Worm (Caenorhabditis elegans) whole organism, L3 larva: Measurements from ENCODE around the gene che-10.

ENCODE experiments used
- lin-39 ChIP-seq: fragments of 150-350 bp; optimal IDR thresholded peaks from 2 replicates; lab custom pipeline; 2018; ENCODE audit warnings: missing biosample characterization, missing genetic modification reagents, missing genetic modification characterization
- mdl-1 ChIP-seq: fragments of 150-350 bp; optimal IDR thresholded peaks from 2 replicates; lab custom pipeline; 2014; ENCODE audit warnings: missing biosample characterization, missing genetic modification characterization
- snpc-4 ChIP-seq: fragments of 150-350 bp; optimal IDR thresholded peaks from 2 replicates; lab custom pipeline; 2014; ENCODE audit warnings: missing biosample characterization, missing genetic modification characterization

DNA sequence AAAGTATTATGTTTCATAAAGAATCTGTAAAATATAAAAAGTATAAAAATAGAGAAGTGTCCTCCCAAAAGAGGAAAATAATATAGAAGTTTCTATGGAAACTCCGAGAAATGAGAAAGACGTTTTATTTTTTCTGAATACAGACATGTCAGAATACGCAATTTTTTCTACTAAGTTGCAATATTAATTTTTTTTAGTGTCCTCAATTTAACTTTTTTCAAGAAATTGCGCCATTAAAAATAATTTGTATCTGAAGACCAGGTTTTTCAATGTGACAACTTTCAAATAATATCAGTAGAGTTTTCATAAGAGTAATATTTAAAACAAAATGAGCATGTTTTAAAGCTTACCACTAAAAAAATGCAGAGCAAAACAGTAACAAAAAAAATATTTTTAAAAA, 29.4 kb upstream of the che-10 start, which contains the start of gene fut-5:
- no peak for TF ChIP-seq mdl-1 (tag; lab: Kevin White, UChicago)
- TF ChIP-seq lin-39 (tag; lab: Kevin White, UChicago): no peak
- no peak for TF ChIP-seq snpc-4 (tag; lab: Kevin White, UChicago)
